Worm (Caenorhabditis elegans) whole organism, L2 larva: ENCODE measurements around the gene mpdu-1.
A peak's percentile ranks its signal among the peaks of the same experiment; 100 is the strongest.

ENCODE experiments used
- F13H6.1 ChIP-seq: sonication (generic microtip); optimal IDR thresholded peaks from 2 replicates; lab custom pipeline; 2016; ENCODE audit warnings: missing genetic modification characterization, missing compliant biosample characterization
- aly-2 ChIP-seq: fragments of 150-350 bp; optimal IDR thresholded peaks from 2 replicates; lab custom pipeline; 2014; ENCODE audit warnings: missing biosample characterization, missing genetic modification characterization
- ama-1 ChIP-seq: fragments of 150-350 bp; optimal IDR thresholded peaks from 2 replicates; lab custom pipeline; 2018; ENCODE audit warnings: inconsistent platforms
- lin-39 ChIP-seq: fragments of 150-350 bp; optimal IDR thresholded peaks from 2 replicates; lab custom pipeline; 2014; ENCODE audit warnings: missing biosample characterization, missing genetic modification reagents, missing genetic modification characterization
- mdl-1 ChIP-seq, 2 experiments: fragments of 150-350 bp in 1 of 2; sonication (generic microtip) in 1 of 2; optimal IDR thresholded peaks; 2 replicates each; lab custom pipeline; 2017; ENCODE audit warnings: missing biosample characterization in 2 of 2, missing genetic modification characterization in 2 of 2
- nhr-10 ChIP-seq: sonication (generic microtip); optimal IDR thresholded peaks from 2 replicates; lab custom pipeline; 2017; ENCODE audit warnings: missing biosample characterization, missing genetic modification characterization
- unc-62 ChIP-seq: fragments of 150-350 bp; optimal IDR thresholded peaks from 2 replicates; lab custom pipeline; 2014; ENCODE audit warnings: missing biosample characterization, missing genetic modification reagents, missing genetic modification characterization
- ztf-1 ChIP-seq: fragments of 200-800 bp; sonication (Bioruptor generic); conservative IDR thresholded peaks from 2 replicates; pipeline ENCODE4 v1.3.6; 2022; ENCODE audit warnings: missing genetic modification characterization, missing compliant biosample characterization
- ztf-11 ChIP-seq: sonication (generic microtip); optimal IDR thresholded peaks from 2 replicates; lab custom pipeline; 2017; ENCODE audit warnings: missing biosample characterization, missing genetic modification characterization
- ztf-4 ChIP-seq: fragments of 150-350 bp; optimal IDR thresholded peaks from 2 replicates; lab custom pipeline; 2014; ENCODE audit warnings: missing biosample characterization, missing genetic modification characterization

DNA sequence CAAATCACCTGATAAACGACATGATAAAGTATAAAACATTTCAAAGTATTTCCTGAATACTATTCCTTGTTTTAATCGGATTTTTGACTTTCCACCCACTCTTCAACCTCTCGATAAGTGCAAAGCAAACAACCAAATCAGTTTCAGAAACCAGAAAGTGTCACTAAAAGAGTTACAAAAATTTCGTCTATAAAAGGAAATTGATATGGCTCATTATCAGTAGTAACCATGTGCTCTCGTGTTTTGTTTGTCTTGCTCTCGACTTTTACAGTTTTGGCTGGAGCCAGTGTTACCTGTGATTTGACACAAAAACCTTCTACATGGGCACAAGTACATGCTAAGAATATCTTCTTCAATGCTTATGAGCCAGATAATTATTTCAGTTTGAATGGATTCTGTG lies 24.8 kb upstream of the mpdu-1 start, which contains the start of gene F52E1.14:
- TF ChIP-seq ama-1 (lab: Kevin White, UChicago) (no peak), lin-39 (no peak), ztf-11 (tag; lab: Kevin White, UChicago) (no peak), nhr-10 (no peak), ztf-1 (GFP tag; lab: Robert Waterston, UW) (no peak), ztf-4 (tag; lab: Kevin White, UChicago) (no peak), mdl-1 (tag; optimal IDR thresholded peaks at IDR 0.05; lab: Kevin White, UChicago) (no peak), F13H6.1 (peak; percentile 39), aly-2 (tag; lab: Kevin White, UChicago) (no peak), unc-62 (no peak)
